Fruit fly (Drosophila melanogaster): ENCODE results near the gene CG14200.

CG14200 gene

DNA sequence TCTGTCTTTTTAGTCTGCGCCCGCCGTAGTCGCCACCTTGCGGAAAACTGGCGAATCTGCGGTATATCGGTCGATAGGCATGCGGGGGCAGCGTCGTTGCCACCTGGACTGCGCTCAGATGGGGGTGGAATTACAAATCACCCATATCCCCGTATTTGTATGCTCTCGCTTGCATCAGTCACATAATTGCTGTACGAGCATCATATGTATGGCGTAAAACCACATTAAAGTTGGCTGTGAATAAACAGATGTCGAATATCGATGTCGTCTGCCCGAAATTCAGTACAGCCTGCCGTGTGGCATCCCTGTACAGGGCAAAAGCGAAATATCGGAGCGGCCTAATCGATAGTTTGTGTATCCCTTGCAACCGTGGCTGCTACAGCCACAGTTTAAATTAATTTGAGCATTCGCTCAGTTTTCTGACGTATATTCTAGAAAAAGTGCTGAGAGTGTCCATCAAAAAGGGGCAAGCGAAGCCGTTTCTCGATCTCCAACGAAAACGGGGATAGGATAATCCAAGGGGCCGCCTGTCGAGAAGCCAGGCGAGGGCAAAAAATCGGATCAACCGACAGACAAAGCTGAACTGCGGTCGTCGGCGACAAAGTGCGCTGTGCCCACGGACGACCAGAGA lies 26.6 kb downstream of the CG14200 start, which contains the start of the genes Idh3a and CoRest (continued):
- no peak for TF ChIP-seq jigr1 (GFP tag; IDR thresholded peaks at IDR 0.05)
- TF ChIP-seq CG30403 (GFP tag; optimal IDR thresholded peaks at IDR 0.05) = peak; percentile 15
- no peak for TF ChIP-seq Side (GFP tag; optimal IDR thresholded peaks at IDR 0.05)
- no peak for TF ChIP-seq Taf1 (GFP tag; IDR thresholded peaks at IDR 0.05)
- TF ChIP-seq Gsc (GFP tag; IDR thresholded peaks at IDR 0.05) = no peak
- no peak for TF ChIP-seq lov (optimal IDR thresholded peaks at IDR 0.05)
- no peak for TF ChIP-seq lov (GFP tag; IDR thresholded peaks at IDR 0.05)
- TF ChIP-seq Trl (optimal IDR thresholded peaks at IDR 0.05) = no peak
- peak; percentile 1 for TF ChIP-seq Trl (GFP tag; optimal IDR thresholded peaks at IDR 0.05)
- TF ChIP-seq CG8089 (GFP tag; optimal IDR thresholded peaks at IDR 0.05) = no peak
- TF ChIP-seq Stat92E (GFP tag; optimal IDR thresholded peaks at IDR 0.05) = no peak
- peak; percentile 36 for TF ChIP-seq jumu (GFP tag; optimal IDR thresholded peaks at IDR 0.05)
- no peak for TF ChIP-seq CG11093 (GFP tag; IDR thresholded peaks at IDR 0.05)
- no peak for TF ChIP-seq sisA (GFP tag; IDR thresholded peaks at IDR 0.05)
- TF ChIP-seq Dfd (GFP tag; optimal IDR thresholded peaks at IDR 0.05) = no peak
- no peak for TF ChIP-seq corto (GFP tag; optimal IDR thresholded peaks at IDR 0.05)
- TF ChIP-seq CG10979 (tag; optimal IDR thresholded peaks at IDR 0.05) = no peak
- TF ChIP-seq CG18619 (GFP tag; optimal IDR thresholded peaks at IDR 0.05) = no peak
- TF ChIP-seq klu (GFP tag; IDR thresholded peaks at IDR 0.05) = peak; percentile 78
- peak; percentile 48 for TF ChIP-seq CG9817 (tag; optimal IDR thresholded peaks at IDR 0.05)
- no peak for TF ChIP-seq CG15073 (GFP tag; optimal IDR thresholded peaks at IDR 0.05)
- TF ChIP-seq CG15269 (tag; optimal IDR thresholded peaks at IDR 0.05) = no peak
- peak; percentile 55; the same call in 1 of the 2 replicates for TF ChIP-seq nerfin-2 (GFP tag; IDR thresholded peaks at IDR 0.05; ENCODE audit: partially characterized antibody)
- peak; percentile 42 for TF ChIP-seq CG13775 (GFP tag; optimal IDR thresholded peaks at IDR 0.05)
- TF ChIP-seq CG11398 (GFP tag; optimal IDR thresholded peaks at IDR 0.05) = no peak
- no peak for TF ChIP-seq CG13296 (GFP tag; optimal IDR thresholded peaks at IDR 0.05)
- TF ChIP-seq Hmx (GFP tag; optimal IDR thresholded peaks at IDR 0.05) = no peak
- TF ChIP-seq exex (tag; optimal IDR thresholded peaks at IDR 0.05) = no peak
- no peak for TF ChIP-seq kah (GFP tag; optimal IDR thresholded peaks at IDR 0.05)
- 0 out of 2 replicates have a peak, but pooled peaks have one; percentile 17 for TF ChIP-seq NFAT (GFP tag; IDR thresholded peaks at IDR 0.05)
- TF ChIP-seq CG1529 (GFP tag; optimal IDR thresholded peaks at IDR 0.05) = no peak
- no peak for TF ChIP-seq Hey (tag; optimal IDR thresholded peaks at IDR 0.05)
- no peak for TF ChIP-seq trh (GFP tag; optimal IDR thresholded peaks at IDR 0.05)
- TF ChIP-seq CG9437 (GFP tag; optimal IDR thresholded peaks at IDR 0.05) = no peak
- TF ChIP-seq MESR4 (GFP tag; optimal IDR thresholded peaks at IDR 0.05) = peak; percentile 8
- no peak for TF ChIP-seq CG11456 (GFP tag; IDR thresholded peaks at IDR 0.05)
- TF ChIP-seq nom (GFP tag; optimal IDR thresholded peaks at IDR 0.05) = no peak
- TF ChIP-seq stc (GFP tag; IDR thresholded peaks at IDR 0.05) = no peak
- no peak for TF ChIP-seq Spps (tag; optimal IDR thresholded peaks at IDR 0.05)
- no peak for TF ChIP-seq lbe (GFP tag; optimal IDR thresholded peaks at IDR 0.05)
- no peak for TF ChIP-seq ems (GFP tag; optimal IDR thresholded peaks at IDR 0.05)
- TF ChIP-seq wor (GFP tag; IDR thresholded peaks at IDR 0.05) = no peak
- TF ChIP-seq CG8290 (GFP tag; optimal IDR thresholded peaks at IDR 0.05) = peak; percentile 18
- TF ChIP-seq CG8290 (tag; optimal IDR thresholded peaks at IDR 0.05) = no peak
- no peak for TF ChIP-seq CG6813 (GFP tag; optimal IDR thresholded peaks at IDR 0.05)
- no peak for TF ChIP-seq CG17359 (tag; optimal IDR thresholded peaks at IDR 0.05)
- peak; percentile 58 for TF ChIP-seq phol (tag; optimal IDR thresholded peaks at IDR 0.05)
- TF ChIP-seq CG7839 (tag; optimal IDR thresholded peaks at IDR 0.05) = no peak
- no peak for TF ChIP-seq eyg (GFP tag; optimal IDR thresholded peaks at IDR 0.05)
- TF ChIP-seq CG31388 (GFP tag; optimal IDR thresholded peaks at IDR 0.05) = no peak
- TF ChIP-seq CG7928 (GFP tag; optimal IDR thresholded peaks at IDR 0.05) = peak; percentile 74
- no peak for TF ChIP-seq ap (GFP tag; IDR thresholded peaks at IDR 0.05)
